Worm (Caenorhabditis elegans) whole organism, L4 larva: ENCODE measurements around the gene srv-1.

Experiments
- D1046.2 ChIP-seq: fragments of 200-800 bp; sonication (Bioruptor generic); IDR thresholded peaks from 2 replicates; pipeline ENCODE4 v1.3.6; 2022; ENCODE audit warnings: missing genetic modification characterization, missing compliant biosample characterization
- F37D6.2 ChIP-seq: sonication (generic microtip); optimal IDR thresholded peaks from 2 replicates; lab custom pipeline; 2016; ENCODE audit warnings: mild to moderate bottlenecking, missing genetic modification characterization, missing compliant biosample characterization
- F49E8.2 ChIP-seq: sonication (generic microtip); optimal IDR thresholded peaks from 2 replicates; lab custom pipeline; 2016; ENCODE audit warnings: missing compliant biosample characterization, mild to moderate bottlenecking, missing genetic modification characterization, borderline replicate concordance
- T20F7.1 ChIP-seq: fragments of 200-800 bp; sonication (Bioruptor generic); optimal IDR thresholded peaks from 2 replicates; lab custom pipeline; 2018; ENCODE audit warnings: mild to moderate bottlenecking, missing genetic modification characterization, missing compliant biosample characterization
- T26A8.4 ChIP-seq: fragments of 200-800 bp; sonication (Bioruptor generic); IDR thresholded peaks from 2 replicates; pipeline ENCODE4 v1.3.6; 2022; ENCODE audit warnings: missing genetic modification characterization, missing compliant biosample characterization
- Y75B8A.6 ChIP-seq: fragments of 200-800 bp; sonication (Bioruptor generic); IDR thresholded peaks from 2 replicates; pipeline ENCODE4 v1.3.6; 2022; ENCODE audit warnings: missing genetic modification reagents, missing genetic modification characterization, missing compliant biosample characterization
- ceh-28 ChIP-seq: fragments of 150-350 bp; optimal IDR thresholded peaks from 2 replicates; lab custom pipeline; 2014; ENCODE audit warnings: missing biosample characterization, missing genetic modification reagents, missing genetic modification characterization
- ceh-32 ChIP-seq: sonication (generic microtip); optimal IDR thresholded peaks from 2 replicates; lab custom pipeline; 2016; ENCODE audit warnings: mild to moderate bottlenecking, missing genetic modification characterization, missing compliant biosample characterization; ENCODE audit not compliant: poor library complexity
- ceh-44 ChIP-seq: fragments of 200-800 bp; sonication (Bioruptor generic); IDR thresholded peaks from 2 replicates; pipeline ENCODE4 v1.3.6; 2022; ENCODE audit warnings: missing genetic modification reagents, missing genetic modification characterization, missing compliant biosample characterization
- ceh-62 ChIP-seq: sonication (generic microtip); optimal IDR thresholded peaks from 2 replicates; lab custom pipeline; 2017; ENCODE audit warnings: missing biosample characterization, missing genetic modification characterization
- ceh-82 ChIP-seq: sonication (generic microtip); optimal IDR thresholded peaks from 2 replicates; lab custom pipeline; 2017; ENCODE audit warnings: missing biosample characterization, missing genetic modification characterization
- daf-12 ChIP-seq: fragments of 150-350 bp; optimal IDR thresholded peaks from 2 replicates; lab custom pipeline; 2014; ENCODE audit warnings: missing biosample characterization, missing genetic modification reagents, missing genetic modification characterization
- daf-16 ChIP-seq, 3 experiments: sonication (generic microtip); optimal IDR thresholded peaks; 2 replicates each; lab custom pipeline; 2016 to 2017; ENCODE audit warnings: missing genetic modification characterization in 3 of 3, missing genetic modification reagents in 3 of 3, mild to moderate bottlenecking in 2 of 3, missing compliant biosample characterization in 2 of 3, missing biosample characterization in 1 of 3, moderate library complexity in 1 of 3
- daf-19 ChIP-seq: fragments of 200-800 bp; sonication (Bioruptor generic); conservative IDR thresholded peaks from 2 replicates; pipeline ENCODE4 v1.3.6; 2022; ENCODE audit warnings: missing genetic modification characterization, missing compliant biosample characterization
- dmd-6 ChIP-seq: fragments of 200-800 bp; sonication (Bioruptor generic); IDR thresholded peaks from 2 replicates; pipeline ENCODE4 v1.3.6; 2022; ENCODE audit warnings: missing genetic modification reagents, missing genetic modification characterization, missing compliant biosample characterization
- dmd-8 ChIP-seq: fragments of 200-800 bp; sonication (Bioruptor generic); IDR thresholded peaks from 2 replicates; pipeline ENCODE4 v1.3.6; 2022; ENCODE audit warnings: missing genetic modification characterization, missing compliant biosample characterization
- dpl-1 ChIP-seq: fragments of 150-350 bp; optimal IDR thresholded peaks from 2 replicates; lab custom pipeline; 2014; ENCODE audit warnings: missing biosample characterization, missing genetic modification reagents, missing genetic modification characterization
- egl-43 ChIP-seq: fragments of 200-800 bp; sonication (Bioruptor generic); IDR thresholded peaks from 2 replicates; pipeline ENCODE4 v1.3.6; 2022; ENCODE audit warnings: missing genetic modification reagents, missing genetic modification characterization, missing compliant biosample characterization
- fkh-10 ChIP-seq: fragments of 150-350 bp; optimal IDR thresholded peaks from 2 replicates; lab custom pipeline; 2014; ENCODE audit warnings: missing biosample characterization, missing genetic modification reagents, missing genetic modification characterization
- gei-8 ChIP-seq: fragments of 200-800 bp; sonication (Bioruptor generic); optimal IDR thresholded peaks from 2 replicates; lab custom pipeline; 2018; ENCODE audit warnings: mild to moderate bottlenecking, missing genetic modification characterization, missing compliant biosample characterization
- lin-1 ChIP-seq: fragments of 200-800 bp; sonication (Bioruptor generic); IDR thresholded peaks from 2 replicates; pipeline ENCODE4 v1.3.6; 2022; ENCODE audit warnings: missing genetic modification reagents, missing genetic modification characterization, missing compliant biosample characterization
- lin-13 ChIP-seq: fragments of 150-350 bp; optimal IDR thresholded peaks from 2 replicates; lab custom pipeline; 2014; ENCODE audit warnings: missing biosample characterization, missing genetic modification reagents, missing genetic modification characterization
- lin-15B ChIP-seq: fragments of 150-350 bp; sonication (generic microtip); optimal IDR thresholded peaks from 3 replicates; lab custom pipeline; 2014; ENCODE audit warnings: missing biosample characterization, missing genetic modification characterization
- lin-29 ChIP-seq: fragments of 200-800 bp; sonication (Bioruptor generic); IDR thresholded peaks from 2 replicates; pipeline ENCODE4 v1.3.6; 2022; ENCODE audit warnings: missing genetic modification reagents, missing genetic modification characterization, missing compliant biosample characterization
- lin-38 ChIP-seq: fragments of 200-800 bp; sonication (Bioruptor generic); IDR thresholded peaks from 2 replicates; pipeline ENCODE4 v1.3.6; 2022; ENCODE audit warnings: missing genetic modification reagents, missing genetic modification characterization, missing compliant biosample characterization
- lin-39 ChIP-seq: fragments of 150-350 bp; optimal IDR thresholded peaks from 2 replicates; lab custom pipeline; 2014; ENCODE audit warnings: missing biosample characterization, missing genetic modification reagents, missing genetic modification characterization
- madf-9 ChIP-seq: fragments of 200-800 bp; sonication (Bioruptor generic); conservative IDR thresholded peaks from 2 replicates; pipeline ENCODE4 v1.3.6; 2022; ENCODE audit warnings: missing genetic modification reagents, missing genetic modification characterization, missing compliant biosample characterization
- mdt-29 ChIP-seq: fragments of 200-800 bp; sonication (Bioruptor generic); IDR thresholded peaks from 2 replicates; pipeline ENCODE4 v1.3.6; 2022; ENCODE audit warnings: missing genetic modification reagents, missing genetic modification characterization, missing compliant biosample characterization
- mes-2 ChIP-seq: sonication (generic microtip); optimal IDR thresholded peaks from 2 replicates; lab custom pipeline; 2016; ENCODE audit warnings: missing genotype, mild to moderate bottlenecking, missing genetic modification characterization, missing compliant biosample characterization; ENCODE audit not compliant: poor library complexity, severe bottlenecking
- mxl-2 ChIP-seq: fragments of 200-800 bp; sonication (Bioruptor generic); conservative IDR thresholded peaks from 2 replicates; pipeline ENCODE4 v1.3.6; 2022; ENCODE audit warnings: missing genetic modification reagents, missing genetic modification characterization, missing compliant biosample characterization
- nhr-11 ChIP-seq: fragments of 150-350 bp; optimal IDR thresholded peaks from 2 replicates; lab custom pipeline; 2014; ENCODE audit warnings: missing biosample characterization, missing genetic modification characterization
- nhr-28 ChIP-seq: fragments of 150-350 bp; optimal IDR thresholded peaks from 2 replicates; lab custom pipeline; 2014; ENCODE audit warnings: missing biosample characterization, missing genetic modification characterization
- nhr-41 ChIP-seq: fragments of 200-800 bp; sonication (Bioruptor generic); IDR thresholded peaks from 2 replicates; pipeline ENCODE4 v1.3.6; 2022; ENCODE audit warnings: missing genetic modification reagents, missing genetic modification characterization, missing compliant biosample characterization
- nhr-42 ChIP-seq: fragments of 200-800 bp; sonication (Bioruptor generic); IDR thresholded peaks from 2 replicates; pipeline ENCODE4 v1.3.6; 2022; ENCODE audit warnings: missing genetic modification characterization, missing compliant biosample characterization
- nhr-48 ChIP-seq: sonication (generic microtip); optimal IDR thresholded peaks from 2 replicates; lab custom pipeline; 2016; ENCODE audit warnings: mild to moderate bottlenecking, missing genetic modification characterization, missing compliant biosample characterization
- nhr-6 ChIP-seq: fragments of 150-350 bp; optimal IDR thresholded peaks from 2 replicates; lab custom pipeline; 2014; ENCODE audit warnings: missing biosample characterization, missing genetic modification characterization
- nhr-76 ChIP-seq: fragments of 150-350 bp; optimal IDR thresholded peaks from 2 replicates; lab custom pipeline; 2014; ENCODE audit warnings: missing biosample characterization, missing genetic modification characterization
- nhr-77 ChIP-seq: fragments of 150-350 bp; optimal IDR thresholded peaks from 2 replicates; lab custom pipeline; 2014; ENCODE audit warnings: missing biosample characterization, missing genetic modification characterization
- pqm-1 ChIP-seq: sonication (generic microtip); optimal IDR thresholded peaks from 2 replicates; lab custom pipeline; 2017; ENCODE audit warnings: missing biosample characterization, missing genetic modification characterization
- rbr-2 ChIP-seq: sonication (generic microtip); optimal IDR thresholded peaks from 2 replicates; lab custom pipeline; 2016; ENCODE audit warnings: missing genotype, missing genetic modification characterization, missing compliant biosample characterization
- set-16 ChIP-seq: fragments of 200-800 bp; sonication (Bioruptor generic); IDR thresholded peaks from 2 replicates; pipeline ENCODE4 v1.3.6; 2022; ENCODE audit warnings: missing genetic modification reagents, missing genetic modification characterization, missing compliant biosample characterization
- skn-1 ChIP-seq: fragments of 150-350 bp; optimal IDR thresholded peaks from 2 replicates; lab custom pipeline; 2014; ENCODE audit warnings: missing biosample characterization, missing genetic modification characterization
- snpc-4 ChIP-seq: fragments of 150-350 bp; optimal IDR thresholded peaks from 2 replicates; lab custom pipeline; 2014; ENCODE audit warnings: missing biosample characterization, missing genetic modification characterization
- spr-1 ChIP-seq: sonication (generic microtip); optimal IDR thresholded peaks from 2 replicates; lab custom pipeline; 2016; ENCODE audit warnings: mild to moderate bottlenecking, missing genetic modification characterization, missing compliant biosample characterization
- spr-3 ChIP-seq: fragments of 200-800 bp; sonication (Bioruptor generic); optimal IDR thresholded peaks from 2 replicates; lab custom pipeline; 2018; ENCODE audit warnings: mild to moderate bottlenecking, missing genetic modification characterization, missing compliant biosample characterization
- tag-97 ChIP-seq: fragments of 200-800 bp; sonication (Bioruptor generic); IDR thresholded peaks from 2 replicates; pipeline ENCODE4 v1.3.6; 2022; ENCODE audit warnings: missing genetic modification characterization, missing compliant biosample characterization
- tra-1 ChIP-seq: fragments of 200-800 bp; sonication (Bioruptor generic); IDR thresholded peaks from 2 replicates; pipeline ENCODE4 v1.3.6; 2022; ENCODE audit warnings: missing genetic modification reagents, missing genetic modification characterization, missing compliant biosample characterization
- unc-39 ChIP-seq: sonication (generic microtip); optimal IDR thresholded peaks from 2 replicates; lab custom pipeline; 2017; ENCODE audit warnings: missing biosample characterization, missing genetic modification characterization
- zfp-2 ChIP-seq: sonication (generic microtip); optimal IDR thresholded peaks from 2 replicates; lab custom pipeline; 2016; ENCODE audit warnings: mild to moderate bottlenecking, missing genetic modification characterization, missing compliant biosample characterization
- zip-11 ChIP-seq: fragments of 200-800 bp; sonication (Bioruptor generic); IDR thresholded peaks from 2 replicates; pipeline ENCODE4 v1.3.6; 2022; ENCODE audit warnings: missing genetic modification characterization, missing compliant biosample characterization
- zip-2 ChIP-seq: fragments of 150-350 bp; optimal IDR thresholded peaks from 2 replicates; lab custom pipeline; 2014; ENCODE audit warnings: missing biosample characterization, missing genetic modification characterization
- ztf-11 ChIP-seq: fragments of 150-350 bp; optimal IDR thresholded peaks from 2 replicates; lab custom pipeline; 2014; ENCODE audit warnings: missing biosample characterization, missing genetic modification characterization
- ztf-7 ChIP-seq: fragments of 150-350 bp; optimal IDR thresholded peaks from 2 replicates; lab custom pipeline; 2014; ENCODE audit warnings: missing biosample characterization, missing genetic modification characterization

Gene srv-1

ce11 chrIII:6857390-6857848, 7.2 kb downstream of the srv-1 start (continued):
- TF ChIP-seq lin-13 (GFP tag; lab: Kevin White, UChicago) (no peak), nhr-76 (tag; lab: Kevin White, UChicago) (no peak), spr-3 (GFP tag; lab: Kevin White, UChicago) (no peak), F49E8.2 (no peak), lin-15B (tag; lab: Kevin White, UChicago) (no peak), unc-39 (tag; lab: Kevin White, UChicago) (no peak), dpl-1 (GFP tag; lab: Kevin White, UChicago) (peak; percentile 16), zfp-2 (tag; lab: Kevin White, UChicago) (no peak), mdt-29 (GFP tag; lab: Robert Waterston, UW) (no peak), nhr-11 (tag; lab: Kevin White, UChicago) (peak; percentile 43), tag-97 (GFP tag; lab: Robert Waterston, UW) (no peak), ceh-82 (tag; lab: Kevin White, UChicago) (no peak), ztf-11 (tag; lab: Kevin White, UChicago) (no peak), T20F7.1 (peak; percentile 52), F37D6.2 (tag; lab: Kevin White, UChicago) (no peak), mes-2 (tag; lab: Kevin White, UChicago) (peak; percentile 28), pqm-1 (tag; lab: Kevin White, UChicago) (peak; percentile 65), Y75B8A.6 (GFP tag; lab: Robert Waterston, UW) (no peak), fkh-10 (GFP tag; lab: Kevin White, UChicago) (no peak), ztf-7 (tag; lab: Kevin White, UChicago) (no peak), lin-1 (GFP tag; lab: Robert Waterston, UW) (peak; percentile 64; the same call in 1 of the 2 replicates), skn-1 (tag; lab: Kevin White, UChicago) (no peak), egl-43 (no peak), nhr-42 (GFP tag; lab: Robert Waterston, UW) (no peak), nhr-41 (no peak), T26A8.4 (GFP tag; lab: Robert Waterston, UW) (no peak), spr-1 (no peak), ceh-62 (tag; lab: Kevin White, UChicago) (no peak), lin-39 (tag; lab: Kevin White, UChicago) (no peak), tra-1 (0 out of 2 replicates have a peak, but pooled peaks have one; percentile 15), zip-2 (peak; percentile 82), D1046.2 (no peak), rbr-2 (no peak), ceh-32 (tag; lab: Kevin White, UChicago) (no peak), daf-16 (GFP tag; optimal IDR thresholded peaks at IDR 0.05; lab: Kevin White, UChicago) (peak in 1 of 2 experiments; percentile 44), daf-16 (tag; optimal IDR thresholded peaks at IDR 0.05; lab: Kevin White, UChicago) (peak; percentile 86), nhr-28 (peak; percentile 71), daf-19 (no peak), daf-12 (no peak), zip-11 (GFP tag; lab: Robert Waterston, UW) (no peak), nhr-48 (tag; lab: Kevin White, UChicago) (peak; percentile 70), dmd-6 (peak; percentile 73), ceh-28 (tag; lab: Kevin White, UChicago) (no peak), madf-9 (no peak), lin-38 (GFP tag; lab: Robert Waterston, UW) (peak; percentile 23; the same call in 1 of the 2 replicates), gei-8 (no peak), nhr-6 (tag; lab: Kevin White, UChicago) (no peak), lin-29 (no peak), nhr-77 (peak; percentile 71), ceh-44 (GFP tag; lab: Robert Waterston, UW) (no peak), dmd-8 (GFP tag; lab: Robert Waterston, UW) (no peak), mxl-2 (GFP tag; lab: Robert Waterston, UW) (no peak), set-16 (no peak), snpc-4 (tag; lab: Kevin White, UChicago) (no peak)
